Worm (Caenorhabditis elegans) whole organism, midembryonic: ENCODE data around the gene M60.7.

Source experiments
- cog-1 ChIP-seq: sonication (generic microtip); optimal IDR thresholded peaks from 2 replicates; lab custom pipeline; 2016; ENCODE audit warnings: missing genetic modification characterization, missing compliant biosample characterization
- flt-1 ChIP-seq: fragments of 200-800 bp; sonication (Bioruptor generic); IDR thresholded peaks from 2 replicates; pipeline ENCODE4 v1.3.6; 2022; ENCODE audit warnings: missing genetic modification characterization, missing compliant biosample characterization
- klf-2 ChIP-seq: fragments of 200-800 bp; sonication (Bioruptor generic); conservative IDR thresholded peaks from 2 replicates; pipeline ENCODE4 v1.3.6; 2022; ENCODE audit warnings: missing genetic modification reagents, missing genetic modification characterization, missing compliant biosample characterization
- tab-1 ChIP-seq: fragments of 200-800 bp; sonication (Bioruptor generic); IDR thresholded peaks from 2 replicates; pipeline ENCODE4 v1.3.6; 2022; ENCODE audit warnings: missing genetic modification characterization, missing compliant biosample characterization
- ztf-23 ChIP-seq: fragments of 200-800 bp; sonication (Bioruptor generic); IDR thresholded peaks from 2 replicates; pipeline ENCODE4 v1.3.6; 2022; ENCODE audit warnings: missing genetic modification reagents, missing genetic modification characterization, missing compliant biosample characterization

ce11 chrX:8310747-8311146 is 49.8 kb upstream of the M60.7 start:
- TF ChIP-seq cog-1 (tag; lab: Kevin White, UChicago) = no peak
- TF ChIP-seq klf-2 = no peak
- no peak for TF ChIP-seq flt-1 (GFP tag; lab: Robert Waterston, UW)
- no peak for TF ChIP-seq tab-1 (GFP tag; lab: Robert Waterston, UW)
- TF ChIP-seq ztf-23 (GFP tag; lab: Robert Waterston, UW) = no peak
